Fruit fly (Drosophila melanogaster) whole organism, embryonic: ENCODE data around the gene DCP2.
A peak's percentile ranks its signal among the peaks of the same experiment; 100 is the strongest.

Experiments used
- Blimp-1 ChIP-seq: fragments of 200-800 bp; sonication (Bioruptor generic); optimal IDR thresholded peaks from 3 replicates; lab custom pipeline; 2018; ENCODE audit warnings: missing biosample characterization, missing genetic modification characterization, mild to moderate bottlenecking, moderate library complexity, missing genetic modification reagents
- CG10462 ChIP-seq: fragments of 200-800 bp; sonication (Bioruptor generic); optimal IDR thresholded peaks from 2 replicates; lab custom pipeline; 2016; ENCODE audit warnings: missing biosample characterization, missing genetic modification characterization
- CG13287 ChIP-seq: fragments of 200-800 bp; sonication (Bioruptor generic); IDR thresholded peaks from 2 replicates; pipeline ENCODE4 v1.3.6; 2022; ENCODE audit warnings: missing biosample characterization, missing genetic modification characterization; ENCODE audit not compliant: partially characterized antibody
- CG14710 ChIP-seq: fragments of 200-800 bp; sonication (Bioruptor generic); optimal IDR thresholded peaks from 3 replicates; lab custom pipeline; 2019; ENCODE audit warnings: missing biosample characterization, mild to moderate bottlenecking, missing genetic modification characterization, moderate library complexity
- CG15514 ChIP-seq: fragments of 200-800 bp; sonication (Bioruptor generic); optimal IDR thresholded peaks from 3 replicates; lab custom pipeline; 2017; ENCODE audit warnings: missing biosample characterization, missing genetic modification characterization, mild to moderate bottlenecking, moderate library complexity, missing genetic modification reagents
- CG2712 ChIP-seq: fragments of 200-800 bp; optimal IDR thresholded peaks from 3 replicates; lab custom pipeline; 2019; ENCODE audit warnings: missing biosample characterization, mild to moderate bottlenecking, missing genetic modification characterization, moderate library complexity
- CG31441 ChIP-seq: fragments of 200-800 bp; sonication (Bioruptor generic); IDR thresholded peaks from 2 replicates; pipeline ENCODE4 v1.3.6; 2022; ENCODE audit warnings: missing biosample characterization, missing genetic modification characterization
- CG3847 ChIP-seq: fragments of 200-800 bp; sonication (Bioruptor generic); IDR thresholded peaks from 2 replicates; pipeline ENCODE4 v1.3.6; 2022; ENCODE audit warnings: missing biosample characterization, missing genetic modification characterization
- CG3995 ChIP-seq: fragments of 200-800 bp; sonication (Bioruptor generic); optimal IDR thresholded peaks from 3 replicates; lab custom pipeline; 2016; ENCODE audit warnings: missing biosample characterization, missing genetic modification characterization
- CG6254 ChIP-seq: fragments of 200-800 bp; sonication (Bioruptor generic); optimal IDR thresholded peaks from 3 replicates; lab custom pipeline; 2017; ENCODE audit warnings: mild to moderate bottlenecking, missing biosample characterization, missing genetic modification reagents, missing genetic modification characterization
- CG6683 ChIP-seq: fragments of 200-800 bp; sonication (Bioruptor generic); optimal IDR thresholded peaks from 2 replicates; lab custom pipeline; 2017; ENCODE audit warnings: missing biosample characterization, mild to moderate bottlenecking, missing genetic modification characterization, missing genetic modification reagents
- CG8089 ChIP-seq: fragments of 200-800 bp; sonication (Bioruptor generic); optimal IDR thresholded peaks from 3 replicates; lab custom pipeline; 2016; ENCODE audit warnings: missing biosample characterization, missing genetic modification characterization
- CG8290 ChIP-seq, 3 experiments: fragments of 200-800 bp; sonication (Bioruptor generic); optimal IDR thresholded peaks; 2 replicates each; lab custom pipeline; 2016 to 2019; ENCODE audit warnings: missing biosample characterization in 3 of 3, missing genetic modification characterization in 3 of 3, mild to moderate bottlenecking in 2 of 3, moderate library complexity in 1 of 3
- CG8388 ChIP-seq: fragments of 200-800 bp; sonication (Bioruptor generic); optimal IDR thresholded peaks from 2 replicates; lab custom pipeline; 2019; ENCODE audit warnings: missing biosample characterization, mild to moderate bottlenecking, missing genetic modification characterization, moderate library complexity
- CG9797 ChIP-seq: fragments of 200-800 bp; sonication (Bioruptor generic); optimal IDR thresholded peaks from 3 replicates; lab custom pipeline; 2018; ENCODE audit warnings: missing biosample characterization, mild to moderate bottlenecking, missing genetic modification characterization
- CoRest ChIP-seq: fragments of 200-800 bp; sonication (Bioruptor generic); optimal IDR thresholded peaks from 3 replicates; lab custom pipeline; 2018; ENCODE audit warnings: missing biosample characterization, mild to moderate bottlenecking, missing genetic modification characterization, moderate library complexity
- D19A ChIP-seq: fragments of 200-800 bp; optimal IDR thresholded peaks from 3 replicates; lab custom pipeline; 2019; ENCODE audit warnings: missing biosample characterization, mild to moderate bottlenecking, missing genetic modification characterization, moderate library complexity
- Dip3 ChIP-seq: fragments of 200-800 bp; sonication (Bioruptor generic); optimal IDR thresholded peaks from 3 replicates; lab custom pipeline; 2016; ENCODE audit warnings: missing biosample characterization, missing genetic modification characterization
- ERR ChIP-seq: fragments of 200-800 bp; sonication (Bioruptor generic); optimal IDR thresholded peaks from 2 replicates; lab custom pipeline; 2016; ENCODE audit warnings: missing biosample characterization, missing genetic modification characterization
- Ets97D ChIP-seq: fragments of 200-800 bp; sonication (Bioruptor generic); optimal IDR thresholded peaks from 3 replicates; lab custom pipeline; 2016; ENCODE audit warnings: missing biosample characterization, missing genetic modification characterization
- Fer3 ChIP-seq: fragments of 200-800 bp; sonication (Bioruptor generic); optimal IDR thresholded peaks from 2 replicates; lab custom pipeline; 2018; ENCODE audit warnings: missing biosample characterization, mild to moderate bottlenecking, missing genetic modification characterization, moderate library complexity
- HmgZ ChIP-seq: fragments of 200-800 bp; sonication (Bioruptor generic); optimal IDR thresholded peaks from 2 replicates; lab custom pipeline; 2018; ENCODE audit warnings: missing biosample characterization, mild to moderate bottlenecking, missing genetic modification characterization
- Hr78 ChIP-seq, 2 experiments: fragments of 200-800 bp in 1 of 2; fragments of >200 bp in 1 of 2; sonication (Bioruptor generic) in 1 of 2; optimal IDR thresholded peaks; 2 replicates each; lab custom pipeline; 2017 to 2019; ENCODE audit warnings: missing biosample characterization in 2 of 2, missing genetic modification characterization in 2 of 2, mild to moderate bottlenecking in 1 of 2, moderate library complexity in 1 of 2
- Lhr ChIP-seq: fragments of 200-800 bp; sonication (Bioruptor generic); optimal IDR thresholded peaks from 3 replicates; lab custom pipeline; 2017; ENCODE audit warnings: mild to moderate bottlenecking, missing biosample characterization, missing genetic modification reagents, missing genetic modification characterization
- Mes4 ChIP-seq: fragments of 200-800 bp; sonication (Bioruptor generic); optimal IDR thresholded peaks from 2 replicates; lab custom pipeline; 2016; ENCODE audit warnings: missing biosample characterization, missing genetic modification characterization
- Oli ChIP-seq: fragments of 200-800 bp; sonication (Bioruptor generic); optimal IDR thresholded peaks from 2 replicates; lab custom pipeline; 2018; ENCODE audit warnings: missing biosample characterization, mild to moderate bottlenecking, missing genetic modification characterization, moderate library complexity
- Pdp1 ChIP-seq, 2 experiments: fragments of 200-800 bp; sonication (Bioruptor generic); optimal IDR thresholded peaks; 3 replicates each; lab custom pipeline; 2016; ENCODE audit warnings: missing biosample characterization in 2 of 2, missing genetic modification characterization in 2 of 2, mild to moderate bottlenecking in 1 of 2, moderate library complexity in 1 of 2
- Ptx1 ChIP-seq: fragments of 200-800 bp; sonication (Bioruptor generic); IDR thresholded peaks from 2 replicates; pipeline ENCODE4 v1.3.6; 2022; ENCODE audit warnings: missing biosample characterization, missing genetic modification characterization
- Sry-δ ChIP-seq: fragments of 200-800 bp; sonication (Bioruptor generic); optimal IDR thresholded peaks from 2 replicates; lab custom pipeline; 2016; ENCODE audit warnings: missing biosample characterization, missing genetic modification characterization
- YL-1 ChIP-seq: fragments of 200-800 bp; sonication (Bioruptor generic); optimal IDR thresholded peaks from 3 replicates; lab custom pipeline; 2017; ENCODE audit warnings: missing biosample characterization, mild to moderate bottlenecking, missing genetic modification characterization
- dimm ChIP-seq: fragments of 200-800 bp; sonication (Bioruptor generic); IDR thresholded peaks from 2 replicates; pipeline ENCODE4 v1.3.6; 2022; ENCODE audit warnings: missing biosample characterization, missing genetic modification characterization
- disco-r ChIP-seq: fragments of 200-800 bp; sonication (Bioruptor generic); optimal IDR thresholded peaks from 2 replicates; lab custom pipeline; 2016; ENCODE audit warnings: missing biosample characterization, missing genetic modification characterization
- eve ChIP-seq, 2 experiments: fragments of >200 bp; optimal IDR thresholded peaks; 2 replicates each; lab custom pipeline; 2017; ENCODE audit warnings: missing biosample characterization in 2 of 2, missing genetic modification characterization in 2 of 2
- exex ChIP-seq: fragments of 200-800 bp; sonication (Bioruptor generic); optimal IDR thresholded peaks from 4 replicates; lab custom pipeline; 2018; ENCODE audit warnings: missing biosample characterization, mild to moderate bottlenecking, missing genetic modification characterization, moderate library complexity
- grau ChIP-seq: fragments of 200-800 bp; optimal IDR thresholded peaks from 3 replicates; lab custom pipeline; 2019; ENCODE audit warnings: missing biosample characterization, mild to moderate bottlenecking, missing genetic modification characterization, moderate library complexity
- insv ChIP-seq, 2 experiments: fragments of 200-800 bp; sonication (Bioruptor generic); optimal IDR thresholded peaks; 3 replicates each; lab custom pipeline; 2016 to 2018; ENCODE audit warnings: missing biosample characterization in 2 of 2, missing genetic modification characterization in 2 of 2
- luna ChIP-seq: fragments of 200-800 bp; sonication (Bioruptor generic); optimal IDR thresholded peaks from 2 replicates; lab custom pipeline; 2016; ENCODE audit warnings: missing biosample characterization, missing genetic modification characterization
- nmo ChIP-seq: fragments of 200-800 bp; sonication (Bioruptor generic); optimal IDR thresholded peaks from 2 replicates; lab custom pipeline; 2018; ENCODE audit warnings: missing biosample characterization, mild to moderate bottlenecking, missing genetic modification characterization, moderate library complexity
- p53 ChIP-seq: fragments of 200-800 bp; sonication (Bioruptor generic); optimal IDR thresholded peaks from 2 replicates; lab custom pipeline; 2016; ENCODE audit warnings: missing biosample characterization, missing genetic modification characterization
- ranshi ChIP-seq: fragments of 200-800 bp; sonication (Bioruptor generic); IDR thresholded peaks from 2 replicates; pipeline ENCODE4 v1.3.6; 2022; ENCODE audit warnings: missing biosample characterization, missing genetic modification characterization
- rib ChIP-seq: fragments of 200-800 bp; sonication (Bioruptor generic); IDR thresholded peaks from 2 replicates; pipeline ENCODE4 v1.3.6; 2022; ENCODE audit warnings: missing biosample characterization, missing genetic modification characterization
- ro ChIP-seq: fragments of 200-800 bp; sonication (Bioruptor generic); IDR thresholded peaks from 2 replicates; pipeline ENCODE4 v1.3.6; 2022; ENCODE audit warnings: missing biosample characterization, missing genetic modification characterization
- row ChIP-seq: fragments of 200-800 bp; sonication (Bioruptor generic); IDR thresholded peaks from 3 replicates; pipeline ENCODE4 v1.3.6; 2022; ENCODE audit warnings: missing biosample characterization, missing genetic modification characterization
- trem ChIP-seq: fragments of 200-800 bp; optimal IDR thresholded peaks from 3 replicates; lab custom pipeline; 2019; ENCODE audit warnings: missing biosample characterization, mild to moderate bottlenecking, missing genetic modification characterization, moderate library complexity
- usp ChIP-seq: fragments of >200 bp; optimal IDR thresholded peaks from 2 replicates; lab custom pipeline; 2017; ENCODE audit warnings: missing biosample characterization, missing genetic modification characterization
- wek ChIP-seq: fragments of 200-800 bp; sonication (Bioruptor generic); optimal IDR thresholded peaks from 3 replicates; lab custom pipeline; 2018; ENCODE audit warnings: missing biosample characterization, mild to moderate bottlenecking, missing genetic modification characterization, moderate library complexity
- zen ChIP-seq: fragments of 200-800 bp; sonication (Bioruptor generic); optimal IDR thresholded peaks from 3 replicates; lab custom pipeline; 2018; ENCODE audit warnings: missing biosample characterization, mild to moderate bottlenecking, missing genetic modification characterization, moderate library complexity
- zen2 ChIP-seq: fragments of 200-800 bp; sonication (Bioruptor generic); IDR thresholded peaks from 3 replicates; pipeline ENCODE4 v1.3.6; 2022; ENCODE audit warnings: missing biosample characterization, missing genetic modification characterization; ENCODE audit not compliant: partially characterized antibody

DCP2 gene

dm6 chr3L:15834877-15835555, 8.8 kb upstream of the DCP2 start, which contains the start of gene CG18081 (continued):
- peak in 1 of 2 experiments; percentile 73 for TF ChIP-seq Pdp1 (GFP tag; optimal IDR thresholded peaks at IDR 0.05; lab: Kevin White, UChicago)
- no peak for TF ChIP-seq CG6683 (GFP tag; lab: Kevin White, UChicago)
- TF ChIP-seq p53 (GFP tag; lab: Kevin White, UChicago), result no peak
- TF ChIP-seq usp (GFP tag; lab: Kevin White, UChicago), result no peak
- TF ChIP-seq Blimp-1 (GFP tag; lab: Kevin White, UChicago), result peak; percentile 66
- peak; percentile 23 for TF ChIP-seq zen
- peak; percentile 6 for TF ChIP-seq exex (tag; lab: Kevin White, UChicago)
- TF ChIP-seq grau (tag; lab: Kevin White, UChicago), result peak; percentile 27
- no peak for TF ChIP-seq ro (GFP tag; lab: Robert Waterston, UW)
- TF ChIP-seq CG15514 (GFP tag; lab: Kevin White, UChicago), result peak; percentile 49
- TF ChIP-seq CG10462 (GFP tag; lab: Kevin White, UChicago), result peak; percentile 20
- 0 out of 2 replicates have a peak, but pooled peaks have one; percentile 4 for TF ChIP-seq CG3847 (GFP tag; lab: Robert Waterston, UW)
- TF ChIP-seq rib (GFP tag; lab: Robert Waterston, UW), result no peak
- no peak for TF ChIP-seq CG8388
- TF ChIP-seq CG6254 (GFP tag; lab: Kevin White, UChicago), result no peak
- TF ChIP-seq Sry-δ (GFP tag; lab: Kevin White, UChicago), result peak; percentile 20
- TF ChIP-seq Oli (tag; lab: Kevin White, UChicago), result no peak
- no peak for TF ChIP-seq dimm (GFP tag; lab: Robert Waterston, UW)
- TF ChIP-seq CoRest (tag; lab: Kevin White, UChicago), result peak; percentile 43
- TF ChIP-seq ERR (GFP tag; lab: Kevin White, UChicago), result no peak
- peak; percentile 50; the same call in 2 of the 3 replicates for TF ChIP-seq row
- TF ChIP-seq CG14710 (tag; lab: Kevin White, UChicago), result peak; percentile 49
- TF ChIP-seq D19A (tag; lab: Kevin White, UChicago), result peak; percentile 11
- peak in 1 of 2 experiments; percentile 47 for TF ChIP-seq eve (GFP tag; optimal IDR thresholded peaks at IDR 0.05; lab: Kevin White, UChicago)
- no peak for TF ChIP-seq insv (GFP tag; optimal IDR thresholded peaks at IDR 0.05; lab: Kevin White, UChicago)
- TF ChIP-seq CG9797 (GFP tag; lab: Kevin White, UChicago), result peak; percentile 70
- TF ChIP-seq luna (GFP tag; lab: Kevin White, UChicago), result no peak
- TF ChIP-seq CG8089, result peak; percentile 100
- TF ChIP-seq CG13287 (GFP tag; lab: Robert Waterston, UW), result peak; percentile 14; the same call in 1 of the 2 replicates
- TF ChIP-seq YL-1, result peak; percentile 13
- no peak for TF ChIP-seq Hr78 (GFP tag; optimal IDR thresholded peaks at IDR 0.05; lab: Kevin White, UChicago)
- TF ChIP-seq nmo, result peak; percentile 36
- peak; percentile 57 for TF ChIP-seq Lhr (GFP tag; lab: Kevin White, UChicago)
- peak; percentile 52 for TF ChIP-seq trem (tag; lab: Kevin White, UChicago)
- no peak for TF ChIP-seq disco-r (GFP tag; lab: Kevin White, UChicago)
- TF ChIP-seq Ptx1 (GFP tag; lab: Robert Waterston, UW), result no peak
- peak; percentile 0 for TF ChIP-seq CG3995 (GFP tag; lab: Kevin White, UChicago)
- no peak for TF ChIP-seq Fer3 (tag; lab: Kevin White, UChicago)
- no peak for TF ChIP-seq zen2
- TF ChIP-seq Mes4 (GFP tag; lab: Kevin White, UChicago), result no peak
- no peak for TF ChIP-seq Dip3 (GFP tag; lab: Kevin White, UChicago)
- no peak for TF ChIP-seq CG8290 (GFP tag; optimal IDR thresholded peaks at IDR 0.05; lab: Kevin White, UChicago)
- peak in 1 of 2 experiments; percentile 62 for TF ChIP-seq CG8290 (tag; optimal IDR thresholded peaks at IDR 0.05; lab: Kevin White, UChicago)
- 0 out of 2 replicates have a peak, but pooled peaks have one; percentile 25 for TF ChIP-seq CG31441 (GFP tag; lab: Robert Waterston, UW)
- peak; percentile 60 for TF ChIP-seq HmgZ (tag; lab: Kevin White, UChicago)
- TF ChIP-seq ranshi (GFP tag; lab: Robert Waterston, UW), result no peak
- peak; percentile 24 for TF ChIP-seq CG2712 (tag; lab: Kevin White, UChicago)
- peak; percentile 22 for TF ChIP-seq wek
- peak; percentile 24 for TF ChIP-seq Ets97D
